Worm (Caenorhabditis elegans) whole organism, young adult: ENCODE results near the gene F45E1.4.

Experiments
- B0261.1 ChIP-seq: sonication (generic microtip); optimal IDR thresholded peaks from 2 replicates; lab custom pipeline; 2016; ENCODE audit warnings: mild to moderate bottlenecking, missing genetic modification characterization, moderate library complexity, missing compliant biosample characterization
- C17E4.6 ChIP-seq: fragments of 200-800 bp; sonication (Bioruptor generic); IDR thresholded peaks from 2 replicates; pipeline ENCODE4 v1.3.6; 2022; ENCODE audit warnings: missing genetic modification reagents, missing genetic modification characterization, missing compliant biosample characterization
- F57C9.4 ChIP-seq: sonication (generic microtip); optimal IDR thresholded peaks from 2 replicates; lab custom pipeline; 2017; ENCODE audit warnings: mild to moderate bottlenecking, missing genetic modification characterization, missing compliant biosample characterization
- Y95B8A.8 ChIP-seq: fragments of 200-800 bp; sonication (Bioruptor generic); IDR thresholded peaks from 2 replicates; pipeline ENCODE4 v1.3.6; 2022; ENCODE audit warnings: missing genetic modification reagents, missing genetic modification characterization, missing compliant biosample characterization
- akir-1 ChIP-seq: fragments of 200-800 bp; sonication (Bioruptor generic); optimal IDR thresholded peaks from 2 replicates; lab custom pipeline; 2018; ENCODE audit warnings: mild to moderate bottlenecking, missing genetic modification characterization, moderate library complexity, missing compliant biosample characterization
- atf-7 ChIP-seq: sonication (generic microtip); optimal IDR thresholded peaks from 2 replicates; lab custom pipeline; 2017; ENCODE audit warnings: mild to moderate bottlenecking, missing genetic modification characterization, missing compliant biosample characterization
- bed-1 ChIP-seq: fragments of 200-800 bp; sonication (Bioruptor generic); IDR thresholded peaks from 2 replicates; pipeline ENCODE4 v1.3.6; 2022; ENCODE audit warnings: missing genetic modification reagents, missing genetic modification characterization, missing compliant biosample characterization
- ceh-58 ChIP-seq: fragments of 200-800 bp; sonication (Bioruptor generic); IDR thresholded peaks from 2 replicates; pipeline ENCODE4 v1.3.6; 2022; ENCODE audit warnings: missing genetic modification characterization, missing compliant biosample characterization
- dpff-1 ChIP-seq: sonication (generic microtip); optimal IDR thresholded peaks from 2 replicates; lab custom pipeline; 2017; ENCODE audit warnings: mild to moderate bottlenecking, missing genetic modification characterization, missing compliant biosample characterization
- egl-18 ChIP-seq: fragments of 200-800 bp; sonication (Bioruptor generic); IDR thresholded peaks from 2 replicates; pipeline ENCODE4 v1.3.6; 2022; ENCODE audit warnings: missing genetic modification reagents, missing genetic modification characterization, missing compliant biosample characterization
- egl-44 ChIP-seq: fragments of 200-800 bp; sonication (Bioruptor generic); IDR thresholded peaks from 2 replicates; pipeline ENCODE4 v1.3.6; 2022; ENCODE audit warnings: missing genetic modification reagents, missing genetic modification characterization, missing compliant biosample characterization
- egrh-3 ChIP-seq: fragments of 200-800 bp; sonication (Bioruptor generic); IDR thresholded peaks from 2 replicates; pipeline ENCODE4 v1.3.6; 2022; ENCODE audit warnings: missing genetic modification reagents, missing genetic modification characterization, missing compliant biosample characterization
- fkh-3 ChIP-seq: sonication (generic microtip); optimal IDR thresholded peaks from 2 replicates; lab custom pipeline; 2016; ENCODE audit warnings: mild to moderate bottlenecking, missing genetic modification characterization, missing compliant biosample characterization
- gei-17 ChIP-seq: fragments of 200-800 bp; sonication (Bioruptor generic); optimal IDR thresholded peaks from 2 replicates; lab custom pipeline; 2018; ENCODE audit warnings: mild to moderate bottlenecking, missing genetic modification characterization, missing compliant biosample characterization
- him-1 ChIP-seq: sonication (generic microtip); optimal IDR thresholded peaks from 2 replicates; lab custom pipeline; 2016; ENCODE audit warnings: missing genotype, missing genetic modification reagents, missing genetic modification characterization, missing compliant biosample characterization
- hmg-1.2 ChIP-seq: fragments of 200-800 bp; sonication (Bioruptor generic); IDR thresholded peaks from 2 replicates; pipeline ENCODE4 v1.3.6; 2022; ENCODE audit warnings: missing genetic modification reagents, missing genetic modification characterization, missing compliant biosample characterization
- hrde-1 ChIP-seq: sonication (generic microtip); optimal IDR thresholded peaks from 2 replicates; lab custom pipeline; 2016; ENCODE audit warnings: missing genetic modification characterization, mild to moderate bottlenecking, missing compliant biosample characterization, moderate library complexity, missing genotype, missing genetic modification reagents, borderline replicate concordance
- hsf-1 ChIP-seq: fragments of 200-800 bp; sonication (Bioruptor generic); IDR thresholded peaks from 2 replicates; pipeline ENCODE4 v1.3.6; 2022; ENCODE audit warnings: missing genetic modification reagents, missing genetic modification characterization, missing compliant biosample characterization
- lag-1 ChIP-seq: fragments of 200-800 bp; sonication (Bioruptor generic); IDR thresholded peaks from 2 replicates; pipeline ENCODE4 v1.3.6; 2022; ENCODE audit warnings: missing genetic modification reagents, missing genetic modification characterization, missing compliant biosample characterization
- let-526 ChIP-seq: fragments of 200-800 bp; sonication (Bioruptor generic); IDR thresholded peaks from 2 replicates; pipeline ENCODE4 v1.3.6; 2022; ENCODE audit warnings: missing genetic modification reagents, missing genetic modification characterization, missing compliant biosample characterization
- lin-35 ChIP-seq, 3 experiments: fragments of 150-350 bp in 2 of 3; sonication (generic microtip) in 1 of 3; optimal IDR thresholded peaks; 2 replicates each; lab custom pipeline; 2014 to 2018; ENCODE audit warnings: missing biosample characterization in 3 of 3, missing genetic modification characterization in 3 of 3, missing genetic modification reagents in 3 of 3
- lsy-27 ChIP-seq: sonication (generic microtip); optimal IDR thresholded peaks from 2 replicates; lab custom pipeline; 2017; ENCODE audit warnings: missing genetic modification characterization, mild to moderate bottlenecking, missing compliant biosample characterization, antibody characterized with exemption, missing genotype, borderline replicate concordance; ENCODE audit not compliant: insufficient read depth
- madf-10 ChIP-seq: sonication (generic microtip); optimal IDR thresholded peaks from 2 replicates; lab custom pipeline; 2016; ENCODE audit warnings: mild to moderate bottlenecking, missing genetic modification characterization, missing compliant biosample characterization
- madf-3 ChIP-seq: fragments of 200-800 bp; sonication (Bioruptor generic); IDR thresholded peaks from 2 replicates; pipeline ENCODE4 v1.3.6; 2022; ENCODE audit warnings: missing genetic modification reagents, missing genetic modification characterization, missing compliant biosample characterization
- mes-4 ChIP-seq: sonication (generic microtip); optimal IDR thresholded peaks from 2 replicates; lab custom pipeline; 2016; ENCODE audit warnings: missing genotype, missing genetic modification characterization, missing compliant biosample characterization
- mxl-1 ChIP-seq: sonication (generic microtip); optimal IDR thresholded peaks from 2 replicates; lab custom pipeline; 2016; ENCODE audit warnings: missing genetic modification characterization, missing compliant biosample characterization
- nfya-1 ChIP-seq: sonication (generic microtip); optimal IDR thresholded peaks from 2 replicates; lab custom pipeline; 2017; ENCODE audit warnings: antibody characterized with exemption, missing compliant biosample characterization, missing genetic modification characterization, borderline replicate concordance; ENCODE audit not compliant: insufficient read depth
- nfya-2 ChIP-seq: fragments of 200-800 bp; sonication (Bioruptor generic); IDR thresholded peaks from 2 replicates; pipeline ENCODE4 v1.3.6; 2022; ENCODE audit warnings: missing genetic modification reagents, missing genetic modification characterization, missing compliant biosample characterization
- nhr-80 ChIP-seq: sonication (generic microtip); optimal IDR thresholded peaks from 2 replicates; lab custom pipeline; 2016; ENCODE audit warnings: missing genetic modification characterization, missing compliant biosample characterization
- pbrm-1 ChIP-seq: fragments of 200-800 bp; sonication (Bioruptor generic); IDR thresholded peaks from 2 replicates; pipeline ENCODE4 v1.3.6; 2022; ENCODE audit warnings: missing genetic modification reagents, missing genetic modification characterization, missing compliant biosample characterization
- rcor-1 ChIP-seq: fragments of 200-800 bp; sonication (Bioruptor generic); IDR thresholded peaks from 2 replicates; pipeline ENCODE4 v1.3.6; 2022; ENCODE audit warnings: missing genetic modification reagents, missing genetic modification characterization, missing compliant biosample characterization
- sdz-38 ChIP-seq: sonication (generic microtip); optimal IDR thresholded peaks from 2 replicates; lab custom pipeline; 2016; ENCODE audit warnings: missing genotype, missing genetic modification characterization, missing compliant biosample characterization
- snpc-1.1 ChIP-seq: sonication (generic microtip); optimal IDR thresholded peaks from 2 replicates; lab custom pipeline; 2017; ENCODE audit warnings: missing genetic modification characterization, mild to moderate bottlenecking, missing compliant biosample characterization, antibody characterized with exemption, moderate library complexity, missing genotype, missing genetic modification reagents; ENCODE audit not compliant: insufficient read depth
- snpc-1.3 ChIP-seq: sonication (generic microtip); optimal IDR thresholded peaks from 2 replicates; lab custom pipeline; 2017; ENCODE audit warnings: missing genetic modification characterization, mild to moderate bottlenecking, missing compliant biosample characterization, antibody characterized with exemption, moderate library complexity, missing genotype, missing genetic modification reagents; ENCODE audit not compliant: insufficient read depth
- snpc-3.4 ChIP-seq: sonication (generic microtip); optimal IDR thresholded peaks from 2 replicates; lab custom pipeline; 2017; ENCODE audit warnings: missing genetic modification characterization, mild to moderate bottlenecking, missing compliant biosample characterization, antibody characterized with exemption, moderate library complexity, missing genotype, missing genetic modification reagents
- snpc-4 ChIP-seq, 5 experiments: fragments of 150-350 bp in 1 of 5; sonication (generic microtip) in 4 of 5; optimal IDR thresholded peaks; 2 replicates each; lab custom pipeline; 2014 to 2018; ENCODE audit warnings: missing genetic modification characterization in 5 of 5, missing biosample characterization in 3 of 5, antibody characterized with exemption in 2 of 5, mild to moderate bottlenecking in 2 of 5, missing compliant biosample characterization in 2 of 5, missing genotype in 2 of 5, moderate library complexity in 2 of 5, missing genetic modification reagents in 1 of 5
- tbp1 ChIP-seq: fragments of 200-800 bp; sonication (Bioruptor generic); optimal IDR thresholded peaks from 2 replicates; lab custom pipeline; 2018; ENCODE audit warnings: mild to moderate bottlenecking, missing genetic modification characterization, missing compliant biosample characterization
- tlf-1 ChIP-seq: fragments of 200-800 bp; sonication (Bioruptor generic); optimal IDR thresholded peaks from 2 replicates; lab custom pipeline; 2018; ENCODE audit warnings: mild to moderate bottlenecking, missing genetic modification characterization, missing compliant biosample characterization
- unc-130 ChIP-seq: sonication (generic microtip); optimal IDR thresholded peaks from 2 replicates; lab custom pipeline; 2016; ENCODE audit warnings: missing genetic modification reagents, missing genetic modification characterization, missing compliant biosample characterization
- unc-62 ChIP-seq: fragments of 150-350 bp; optimal IDR thresholded peaks from 2 replicates; lab custom pipeline; 2014; ENCODE audit warnings: missing biosample characterization, missing genetic modification reagents, missing genetic modification characterization
- zfh-2 ChIP-seq: fragments of 200-800 bp; sonication (Bioruptor generic); conservative IDR thresholded peaks from 2 replicates; pipeline ENCODE4 v1.3.6; 2022; ENCODE audit warnings: missing genetic modification reagents, missing genetic modification characterization, missing compliant biosample characterization
- zim-3 ChIP-seq: sonication (generic microtip); optimal IDR thresholded peaks from 2 replicates; lab custom pipeline; 2017; ENCODE audit warnings: mild to moderate bottlenecking, missing genetic modification characterization, moderate library complexity, missing compliant biosample characterization
- ztf-18 ChIP-seq: sonication (generic microtip); optimal IDR thresholded peaks from 2 replicates; lab custom pipeline; 2016; ENCODE audit warnings: missing genotype, mild to moderate bottlenecking, missing genetic modification characterization, missing compliant biosample characterization
- ztf-26 ChIP-seq: sonication (generic microtip); optimal IDR thresholded peaks from 2 replicates; lab custom pipeline; 2017; ENCODE audit warnings: missing genetic modification characterization, missing compliant biosample characterization
- ztf-28 ChIP-seq: fragments of 200-800 bp; sonication (Bioruptor generic); IDR thresholded peaks from 2 replicates; pipeline ENCODE4 v1.3.6; 2022; ENCODE audit warnings: missing genetic modification reagents, missing genetic modification characterization, missing compliant biosample characterization
- ztf-6 ChIP-seq: fragments of 200-800 bp; sonication (Bioruptor generic); IDR thresholded peaks from 2 replicates; pipeline ENCODE4 v1.3.6; 2022; ENCODE audit warnings: missing genetic modification reagents, missing genetic modification characterization, missing compliant biosample characterization

F45E1.4 gene

DNA sequence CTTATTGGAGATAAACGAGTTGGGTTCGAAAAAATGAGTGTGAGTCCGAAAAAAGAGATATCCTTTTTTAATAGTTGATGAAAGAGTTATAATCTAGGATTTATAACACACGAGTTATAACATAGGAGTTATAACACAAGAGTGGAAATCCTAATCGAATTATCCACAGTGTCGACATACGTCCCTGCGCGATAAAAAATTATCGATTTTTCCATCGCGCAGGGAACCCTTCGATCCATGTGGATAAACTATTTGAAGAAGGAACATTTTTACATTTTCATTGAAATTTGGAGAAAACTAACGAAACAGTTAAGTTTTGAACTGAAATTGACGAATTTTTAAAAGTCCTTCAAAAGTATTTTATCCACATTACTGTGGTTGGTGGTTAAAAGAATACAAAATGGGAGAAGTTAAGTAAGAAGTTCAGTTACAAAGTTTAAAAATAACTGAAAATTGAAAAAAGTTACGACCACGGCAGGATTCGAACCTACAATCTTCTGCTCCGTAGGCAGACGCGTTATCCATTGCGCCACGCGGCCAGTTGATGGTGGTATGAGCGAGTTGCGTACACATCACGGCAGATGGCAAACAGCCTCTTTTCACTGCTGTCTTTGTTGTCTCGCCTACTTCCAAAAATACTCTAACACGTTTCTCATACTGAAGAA lies 50.6 kb downstream of the F45E1.4 start (continued):
- peak; percentile 100 for TF ChIP-seq ztf-26 (tag; lab: Kevin White, UChicago)
- TF ChIP-seq hrde-1 (tag; lab: Kevin White, UChicago): peak; percentile 27
- no peak for TF ChIP-seq nfya-1
- peak; percentile 50; the same call in 1 of the 2 replicates for TF ChIP-seq Y95B8A.8
- TF ChIP-seq let-526 (GFP tag; lab: Robert Waterston, UW): peak; percentile 87
- peak; percentile 99 for TF ChIP-seq gei-17
- 0 out of 2 replicates have a peak, but pooled peaks have one; percentile 45 for TF ChIP-seq ceh-58 (GFP tag; lab: Robert Waterston, UW)
- peak; percentile 34 for TF ChIP-seq snpc-1.1 (tag; lab: Kevin White, UChicago)
- peak; percentile 36 for TF ChIP-seq fkh-3
- TF ChIP-seq ztf-6 (GFP tag; lab: Robert Waterston, UW): peak; percentile 84
- peak; percentile 94 for TF ChIP-seq egl-18
- TF ChIP-seq sdz-38 (tag; lab: Kevin White, UChicago): no peak
- TF ChIP-seq lag-1 (GFP tag; lab: Robert Waterston, UW): 0 out of 2 replicates have a peak, but pooled peaks have one; percentile 83
- peak; percentile 89 for TF ChIP-seq pbrm-1
- TF ChIP-seq akir-1 (GFP tag; lab: Kevin White, UChicago): peak; percentile 75
- TF ChIP-seq dpff-1: peak; percentile 97
- peak; percentile 97 for TF ChIP-seq B0261.1 (tag; lab: Kevin White, UChicago)
- peak in 2 of 3 experiments; percentile 93 to 98 for TF ChIP-seq lin-35 (GFP tag; optimal IDR thresholded peaks at IDR 0.05; lab: Kevin White, UChicago)
- TF ChIP-seq unc-130 (GFP tag; lab: Kevin White, UChicago): no peak
- peak; percentile 96 for TF ChIP-seq madf-10 (tag; lab: Kevin White, UChicago)
- peak; percentile 71 for TF ChIP-seq zfh-2 (GFP tag; lab: Robert Waterston, UW)
- peak; percentile 8 for TF ChIP-seq snpc-1.3
- TF ChIP-seq hmg-1.2 (GFP tag; lab: Robert Waterston, UW): peak; percentile 75
- peak; percentile 55 for TF ChIP-seq C17E4.6 (GFP tag; lab: Robert Waterston, UW)
- TF ChIP-seq F57C9.4 (tag; lab: Kevin White, UChicago): peak; percentile 74
- peak; percentile 76 for TF ChIP-seq egl-44
- TF ChIP-seq rcor-1: peak; percentile 97
- TF ChIP-seq snpc-3.4 (tag; lab: Kevin White, UChicago): peak; percentile 45
- peak; percentile 83 for TF ChIP-seq mxl-1 (tag; lab: Kevin White, UChicago)
- peak; percentile 85 for TF ChIP-seq zim-3
- TF ChIP-seq ztf-28 (GFP tag; lab: Robert Waterston, UW): peak; percentile 87
- peak; percentile 95 for TF ChIP-seq him-1
- TF ChIP-seq hsf-1 (GFP tag; lab: Robert Waterston, UW): no peak
- peak; percentile 85 for TF ChIP-seq lsy-27 (tag; lab: Kevin White, UChicago)
- TF ChIP-seq nhr-80 (tag; lab: Kevin White, UChicago): peak; percentile 89
- no peak for TF ChIP-seq nfya-2 (GFP tag; lab: Robert Waterston, UW)
- peak; percentile 97 for TF ChIP-seq tbp1 (GFP tag; lab: Kevin White, UChicago)
- TF ChIP-seq unc-62 (GFP tag; lab: Kevin White, UChicago): peak; percentile 60
- peak; percentile 97 for TF ChIP-seq tlf-1
- peak; percentile 66 for TF ChIP-seq egrh-3
- TF ChIP-seq mes-4 (tag; lab: Kevin White, UChicago): peak; percentile 81
- TF ChIP-seq snpc-4 (GFP tag; optimal IDR thresholded peaks at IDR 0.05; lab: Kevin White, UChicago): peak; percentile 68
- TF ChIP-seq snpc-4 (tag; optimal IDR thresholded peaks at IDR 0.05; lab: Kevin White, UChicago): peak; percentile 69 to 87 (median 81)
- TF ChIP-seq ztf-18 (tag; lab: Kevin White, UChicago): peak; percentile 80
- TF ChIP-seq madf-3: peak; percentile 86
- TF ChIP-seq bed-1 (GFP tag; lab: Robert Waterston, UW): no peak
- TF ChIP-seq atf-7 (tag; lab: Kevin White, UChicago): peak; percentile 98
